Worm (Caenorhabditis elegans): ENCODE results near the gene fbxa-224.

The fbxa-224 gene

DNA sequence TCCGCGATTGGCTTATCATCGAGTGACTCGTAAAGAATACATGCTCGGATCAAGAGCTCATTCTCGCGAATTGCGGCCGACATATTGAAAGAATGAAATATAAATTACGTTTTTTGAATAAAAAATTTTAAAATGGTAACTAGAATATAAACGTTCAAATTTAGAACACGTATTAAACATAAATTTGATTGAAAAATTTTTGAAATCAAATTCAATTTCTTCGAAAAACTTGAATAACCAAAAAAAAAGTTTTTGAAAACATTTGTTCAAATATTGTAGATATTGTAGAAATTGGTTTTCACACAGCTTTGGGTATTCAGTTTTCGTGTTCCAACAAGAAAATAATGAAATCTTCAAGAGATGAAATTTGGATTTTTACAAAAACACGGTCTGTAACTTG is at the start of gene fbxa-224:
Gene fbxa-224 (minus strand): TSS at position 101 of the 400 bp plus-strand sequence.
- TF ChIP-seq attf-4 (tag; optimal IDR thresholded peaks at IDR 0.05) (no peak), zip-11 (GFP tag; IDR thresholded peaks at IDR 0.05) (no peak), spr-1 (tag; optimal IDR thresholded peaks at IDR 0.05) (no peak)

DNA sequence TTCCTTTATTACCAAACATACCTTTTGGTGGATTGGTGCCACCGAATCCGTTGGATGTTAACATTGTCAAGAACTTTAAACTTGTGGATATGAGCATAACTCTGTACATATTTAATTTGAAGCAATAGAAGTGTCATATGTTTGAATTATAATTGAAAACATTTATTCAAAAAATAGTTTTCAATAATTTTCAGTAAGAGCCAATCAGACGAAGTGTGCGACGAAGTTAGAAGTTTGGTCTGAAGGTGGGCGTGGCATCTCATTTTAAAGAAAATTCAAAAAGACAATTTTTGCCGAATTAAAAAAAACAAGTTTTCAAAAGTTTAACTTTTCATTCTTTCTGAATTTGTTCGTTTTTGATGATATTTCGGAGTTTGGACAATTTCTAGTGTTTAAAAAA is 46.9 kb upstream of the fbxa-224 start, which contains the start of gene syd-1:
Gene syd-1 (minus strand): TSS at position 101 of the 400 bp plus-strand sequence.
- TF ChIP-seq mdl-1 (tag; optimal IDR thresholded peaks at IDR 0.05) (no peak), ceh-32 (tag; optimal IDR thresholded peaks at IDR 0.05; ENCODE audit: poor library complexity) (no peak), ceh-44 (GFP tag; IDR thresholded peaks at IDR 0.05) (no peak), mxl-3 (GFP tag; optimal IDR thresholded peaks at IDR 0.05) (no peak)

DNA sequence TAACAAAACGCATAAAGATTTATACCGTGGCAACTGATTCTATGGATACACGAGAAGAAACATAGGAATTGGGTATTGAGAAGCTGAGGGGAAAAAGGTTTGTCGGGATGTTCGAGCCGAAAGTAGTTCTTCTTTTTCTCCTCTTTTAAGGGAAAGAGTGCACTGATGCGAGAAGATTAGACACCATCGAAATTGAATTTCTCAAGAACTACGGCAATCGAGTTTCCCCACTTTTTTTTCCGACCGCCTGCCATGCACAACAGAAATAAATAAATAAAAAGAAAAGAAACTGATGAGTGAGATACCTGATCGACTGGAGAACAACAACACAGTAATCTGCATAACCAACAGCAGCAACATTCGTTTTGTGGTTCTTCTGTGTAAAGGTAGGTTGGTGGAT is 46.3 kb upstream of the fbxa-224 start:
- TF ChIP-seq mxl-2 (GFP tag; conservative IDR thresholded peaks at IDR 0.05): no peak
- TF ChIP-seq nhr-48 (tag; optimal IDR thresholded peaks at IDR 0.05): no peak
- no peak for TF ChIP-seq tra-1 (GFP tag; IDR thresholded peaks at IDR 0.05)
- no peak for TF ChIP-seq mes-2 (tag; optimal IDR thresholded peaks at IDR 0.05; ENCODE audit: poor library complexity, severe bottlenecking)
- TF ChIP-seq jun-1 (tag; optimal IDR thresholded peaks at IDR 0.05): no peak
- TF ChIP-seq nhr-41 (GFP tag; IDR thresholded peaks at IDR 0.05): no peak
- TF ChIP-seq hif-1 (tag; optimal IDR thresholded peaks at IDR 0.05): no peak
- TF ChIP-seq fkh-10 (GFP tag; optimal IDR thresholded peaks at IDR 0.05): peak; percentile 61
- no peak for TF ChIP-seq madf-5 (GFP tag; IDR thresholded peaks at IDR 0.05)
- peak; percentile 67 for TF ChIP-seq ces-1 (GFP tag; optimal IDR thresholded peaks at IDR 0.05)
- TF ChIP-seq lin-1 (GFP tag; IDR thresholded peaks at IDR 0.05): no peak
- TF ChIP-seq lin-29 (GFP tag; IDR thresholded peaks at IDR 0.05): no peak
- TF ChIP-seq pha-4 (GFP tag; IDR thresholded peaks at IDR 0.05): no peak
- TF ChIP-seq pha-4 (tag; optimal IDR thresholded peaks at IDR 0.05): no peak
- no peak for TF ChIP-seq Y48G9A.11 (GFP tag; IDR thresholded peaks at IDR 0.05)
- TF ChIP-seq ceh-20 (GFP tag; IDR thresholded peaks at IDR 0.05): no peak

ce11 chrII:7593227-7593626 is 45.3 kb upstream of the fbxa-224 start:
- TF ChIP-seq fkh-10 (GFP tag; optimal IDR thresholded peaks at IDR 0.05) (peak; percentile 87), duxl-1 (tag; optimal IDR thresholded peaks at IDR 0.05; ENCODE audit: poor library complexity) (no peak), set-16 (GFP tag; IDR thresholded peaks at IDR 0.05) (peak; percentile 54; the same call in 1 of the 2 replicates), hmg-1.1 (GFP tag; IDR thresholded peaks at IDR 0.05) (peak; percentile 62), egl-43 (GFP tag; IDR thresholded peaks at IDR 0.05) (0 out of 2 replicates have a peak, but pooled peaks have one; percentile 43), dmd-6 (GFP tag; IDR thresholded peaks at IDR 0.05) (0 out of 2 replicates have a peak, but pooled peaks have one; percentile 12), rbr-2 (tag; optimal IDR thresholded peaks at IDR 0.05) (peak; percentile 49), tag-97 (GFP tag; IDR thresholded peaks at IDR 0.05) (no peak), zip-2 (tag; optimal IDR thresholded peaks at IDR 0.05) (no peak), ceh-20 (GFP tag; IDR thresholded peaks at IDR 0.05) (0 out of 2 replicates have a peak, but pooled peaks have one; percentile 37), ZK337.2 (GFP tag; IDR thresholded peaks at IDR 0.05) (no peak), madf-5 (GFP tag; IDR thresholded peaks at IDR 0.05) (no peak), mdt-29 (GFP tag; IDR thresholded peaks at IDR 0.05) (no peak), nhr-111 (GFP tag; optimal IDR thresholded peaks at IDR 0.05) (no peak), lsy-2 (tag; optimal IDR thresholded peaks at IDR 0.05) (peak in 1 of 2 experiments; percentile 27), nhr-42 (GFP tag; IDR thresholded peaks at IDR 0.05) (no peak), mes-2 (tag; optimal IDR thresholded peaks at IDR 0.05; ENCODE audit: poor library complexity, severe bottlenecking) (peak; percentile 3), F37D6.2 (tag; optimal IDR thresholded peaks at IDR 0.05) (peak; percentile 80), ZK546.5 (tag; optimal IDR thresholded peaks at IDR 0.05) (no peak), unc-62 (GFP tag; optimal IDR thresholded peaks at IDR 0.05 in 1 of 2) (peak in 1 of 2 experiments; percentile 94), unc-62 (tag; optimal IDR thresholded peaks at IDR 0.05) (no peak), mdl-1 (tag; optimal IDR thresholded peaks at IDR 0.05) (no peak), ctbp-1 (GFP tag; IDR thresholded peaks at IDR 0.05) (peak; percentile 72; the same call in 1 of the 2 replicates), mep-1 (tag; optimal IDR thresholded peaks at IDR 0.05) (peak; percentile 25), snpc-4 (tag; optimal IDR thresholded peaks at IDR 0.05) (no peak), aha-1 (tag) (peak; percentile 94)

Measured in whole organism, L4 larva.